Worm (Caenorhabditis elegans) whole organism, L4 larva: ENCODE data around the gene F21D5.7.
A peak's percentile ranks its signal among the peaks of the same experiment; 100 is the strongest.

Experiments used
- F26F4.8 ChIP-seq: fragments of 200-800 bp; sonication (Bioruptor generic); conservative IDR thresholded peaks from 2 replicates; pipeline ENCODE4 v1.3.6; 2022; ENCODE audit warnings: missing genetic modification characterization, missing compliant biosample characterization
- F44E2.7 ChIP-seq: fragments of 200-800 bp; sonication (Bioruptor generic); IDR thresholded peaks from 2 replicates; pipeline ENCODE4 v2.1.2; 2022; ENCODE audit warnings: missing genetic modification characterization, missing compliant biosample characterization
- F49E8.2 ChIP-seq: sonication (generic microtip); optimal IDR thresholded peaks from 2 replicates; lab custom pipeline; 2016; ENCODE audit warnings: missing compliant biosample characterization, mild to moderate bottlenecking, missing genetic modification characterization, borderline replicate concordance
- R02D3.7 ChIP-seq: fragments of 150-350 bp; sonication (generic microtip); optimal IDR thresholded peaks from 3 replicates; lab custom pipeline; 2014; ENCODE audit warnings: missing biosample characterization, missing genetic modification characterization
- T20F7.1 ChIP-seq: fragments of 200-800 bp; sonication (Bioruptor generic); optimal IDR thresholded peaks from 2 replicates; lab custom pipeline; 2018; ENCODE audit warnings: mild to moderate bottlenecking, missing genetic modification characterization, missing compliant biosample characterization
- T26A8.4 ChIP-seq: fragments of 200-800 bp; sonication (Bioruptor generic); IDR thresholded peaks from 2 replicates; pipeline ENCODE4 v1.3.6; 2022; ENCODE audit warnings: missing genetic modification characterization, missing compliant biosample characterization
- aha-1 ChIP-seq: fragments of 150-350 bp; peaks from one replicate; lab custom pipeline; 2014; ENCODE audit warnings: missing biosample characterization, missing genetic modification characterization
- ama-1 ChIP-seq: fragments of 150-350 bp; optimal IDR thresholded peaks from 2 replicates; lab custom pipeline; 2014; ENCODE audit warnings: inconsistent platforms, mixed read lengths
- arid-1 ChIP-seq: fragments of 200-800 bp; sonication (Bioruptor generic); conservative IDR thresholded peaks from 2 replicates; pipeline ENCODE4 v1.3.6; 2022; ENCODE audit warnings: missing genetic modification reagents, missing genetic modification characterization, missing compliant biosample characterization
- ceh-20 ChIP-seq: fragments of 200-800 bp; sonication (Bioruptor generic); IDR thresholded peaks from 2 replicates; pipeline ENCODE4 v1.3.6; 2022; ENCODE audit warnings: missing genetic modification reagents, missing genetic modification characterization, missing compliant biosample characterization
- ceh-28 ChIP-seq: fragments of 150-350 bp; optimal IDR thresholded peaks from 2 replicates; lab custom pipeline; 2014; ENCODE audit warnings: missing biosample characterization, missing genetic modification reagents, missing genetic modification characterization
- ceh-82 ChIP-seq: sonication (generic microtip); optimal IDR thresholded peaks from 2 replicates; lab custom pipeline; 2017; ENCODE audit warnings: missing biosample characterization, missing genetic modification characterization
- ces-1 ChIP-seq: fragments of 150-350 bp; sonication (generic microtip); optimal IDR thresholded peaks from 4 replicates; lab custom pipeline; 2014; ENCODE audit warnings: missing biosample characterization, missing genetic modification reagents, missing genetic modification characterization
- daf-12 ChIP-seq: fragments of 150-350 bp; optimal IDR thresholded peaks from 2 replicates; lab custom pipeline; 2014; ENCODE audit warnings: missing biosample characterization, missing genetic modification reagents, missing genetic modification characterization
- dmd-8 ChIP-seq: fragments of 200-800 bp; sonication (Bioruptor generic); IDR thresholded peaks from 2 replicates; pipeline ENCODE4 v1.3.6; 2022; ENCODE audit warnings: missing genetic modification characterization, missing compliant biosample characterization
- dpl-1 ChIP-seq: fragments of 150-350 bp; optimal IDR thresholded peaks from 2 replicates; lab custom pipeline; 2014; ENCODE audit warnings: missing biosample characterization, missing genetic modification reagents, missing genetic modification characterization
- duxl-1 ChIP-seq: sonication (generic microtip); optimal IDR thresholded peaks from 2 replicates; lab custom pipeline; 2016; ENCODE audit warnings: mild to moderate bottlenecking, missing genetic modification characterization, moderate library complexity, missing compliant biosample characterization; ENCODE audit not compliant: poor library complexity
- dve-1 ChIP-seq: sonication (generic microtip); optimal IDR thresholded peaks from 2 replicates; lab custom pipeline; 2017; ENCODE audit warnings: antibody characterized with exemption, mild to moderate bottlenecking, missing genetic modification characterization, missing compliant biosample characterization; ENCODE audit not compliant: insufficient read depth
- egl-27 ChIP-seq: sonication (generic microtip); optimal IDR thresholded peaks from 3 replicates; lab custom pipeline; 2017; ENCODE audit warnings: missing biosample characterization, missing genetic modification reagents, missing genetic modification characterization
- egl-43 ChIP-seq: fragments of 200-800 bp; sonication (Bioruptor generic); IDR thresholded peaks from 2 replicates; pipeline ENCODE4 v1.3.6; 2022; ENCODE audit warnings: missing genetic modification reagents, missing genetic modification characterization, missing compliant biosample characterization
- gei-8 ChIP-seq: fragments of 200-800 bp; sonication (Bioruptor generic); optimal IDR thresholded peaks from 2 replicates; lab custom pipeline; 2018; ENCODE audit warnings: mild to moderate bottlenecking, missing genetic modification characterization, missing compliant biosample characterization
- hlh-11 ChIP-seq: fragments of 200-800 bp; sonication (Bioruptor generic); optimal IDR thresholded peaks from 2 replicates; lab custom pipeline; 2018; ENCODE audit warnings: mild to moderate bottlenecking, missing genetic modification characterization, missing compliant biosample characterization
- hmg-1.1 ChIP-seq: fragments of 200-800 bp; sonication (Bioruptor generic); IDR thresholded peaks from 2 replicates; pipeline ENCODE4 v1.3.6; 2022; ENCODE audit warnings: missing genetic modification reagents, missing genetic modification characterization, missing compliant biosample characterization
- lim-7 ChIP-seq: fragments of 200-800 bp; sonication (Bioruptor generic); IDR thresholded peaks from 2 replicates; pipeline ENCODE4 v1.3.6; 2022; ENCODE audit warnings: missing genetic modification characterization, missing compliant biosample characterization
- lin-39 ChIP-seq: fragments of 150-350 bp; optimal IDR thresholded peaks from 2 replicates; lab custom pipeline; 2014; ENCODE audit warnings: missing biosample characterization, missing genetic modification reagents, missing genetic modification characterization
- mxl-2 ChIP-seq: fragments of 200-800 bp; sonication (Bioruptor generic); conservative IDR thresholded peaks from 2 replicates; pipeline ENCODE4 v1.3.6; 2022; ENCODE audit warnings: missing genetic modification reagents, missing genetic modification characterization, missing compliant biosample characterization
- nhr-10 ChIP-seq: fragments of 150-350 bp; optimal IDR thresholded peaks from 2 replicates; lab custom pipeline; 2014; ENCODE audit warnings: missing biosample characterization, missing genetic modification characterization
- nhr-102 ChIP-seq: sonication (generic microtip); optimal IDR thresholded peaks from 2 replicates; lab custom pipeline; 2016; ENCODE audit warnings: mild to moderate bottlenecking, missing genetic modification characterization, moderate library complexity, missing compliant biosample characterization
- nhr-25 ChIP-seq: sonication (generic microtip); optimal IDR thresholded peaks from 2 replicates; lab custom pipeline; 2017; ENCODE audit warnings: missing genetic modification characterization, mild to moderate bottlenecking, missing compliant biosample characterization, antibody characterized with exemption, moderate library complexity, borderline replicate concordance; ENCODE audit not compliant: insufficient read depth
- nhr-6 ChIP-seq: fragments of 150-350 bp; optimal IDR thresholded peaks from 2 replicates; lab custom pipeline; 2014; ENCODE audit warnings: missing biosample characterization, missing genetic modification characterization
- set-16 ChIP-seq: fragments of 200-800 bp; sonication (Bioruptor generic); IDR thresholded peaks from 2 replicates; pipeline ENCODE4 v1.3.6; 2022; ENCODE audit warnings: missing genetic modification reagents, missing genetic modification characterization, missing compliant biosample characterization
- skn-1 ChIP-seq: fragments of 150-350 bp; optimal IDR thresholded peaks from 2 replicates; lab custom pipeline; 2014; ENCODE audit warnings: missing biosample characterization, missing genetic modification characterization
- snpc-1.2 ChIP-seq: fragments of 200-800 bp; sonication (Bioruptor generic); IDR thresholded peaks from 2 replicates; pipeline ENCODE4 v1.3.6; 2022; ENCODE audit warnings: missing genetic modification reagents, missing genetic modification characterization, missing compliant biosample characterization
- spr-1 ChIP-seq: sonication (generic microtip); optimal IDR thresholded peaks from 2 replicates; lab custom pipeline; 2016; ENCODE audit warnings: mild to moderate bottlenecking, missing genetic modification characterization, missing compliant biosample characterization
- spr-3 ChIP-seq: fragments of 200-800 bp; sonication (Bioruptor generic); optimal IDR thresholded peaks from 2 replicates; lab custom pipeline; 2018; ENCODE audit warnings: mild to moderate bottlenecking, missing genetic modification characterization, missing compliant biosample characterization
- tra-1 ChIP-seq: fragments of 200-800 bp; sonication (Bioruptor generic); IDR thresholded peaks from 2 replicates; pipeline ENCODE4 v1.3.6; 2022; ENCODE audit warnings: missing genetic modification reagents, missing genetic modification characterization, missing compliant biosample characterization
- unc-62 ChIP-seq, 3 experiments: fragments of 150-350 bp in 1 of 3; sonication (generic microtip); optimal IDR thresholded peaks in 2 of 3; peaks in 1 of 3; 1 replicate in 1 of 3; 2 replicates in 2 of 3; lab custom pipeline; 2014 to 2017; ENCODE audit warnings: missing biosample characterization in 3 of 3, missing genetic modification characterization in 3 of 3, missing genetic modification reagents in 3 of 3, missing genotype in 1 of 3
- zfp-2 ChIP-seq: sonication (generic microtip); optimal IDR thresholded peaks from 2 replicates; lab custom pipeline; 2016; ENCODE audit warnings: mild to moderate bottlenecking, missing genetic modification characterization, missing compliant biosample characterization
- zfp-3 ChIP-seq: fragments of 200-800 bp; sonication (Bioruptor generic); conservative IDR thresholded peaks from 2 replicates; pipeline ENCODE4 v1.3.6; 2022; ENCODE audit warnings: missing genetic modification reagents, missing genetic modification characterization, missing compliant biosample characterization
- zip-11 ChIP-seq: fragments of 200-800 bp; sonication (Bioruptor generic); IDR thresholded peaks from 2 replicates; pipeline ENCODE4 v1.3.6; 2022; ENCODE audit warnings: missing genetic modification characterization, missing compliant biosample characterization
- ztf-11 ChIP-seq: fragments of 150-350 bp; optimal IDR thresholded peaks from 2 replicates; lab custom pipeline; 2014; ENCODE audit warnings: missing biosample characterization, missing genetic modification characterization

The F21D5.7 gene

ce11 chrIV:8729636-8730035, 13.9 kb downstream of the F21D5.7 start (continued):
- TF ChIP-seq dpl-1 (GFP tag; lab: Kevin White, UChicago) (no peak), nhr-102 (peak; percentile 6), set-16 (no peak), aha-1 (tag; lab: Kevin White, UChicago) (peak; percentile 33), zfp-2 (tag; lab: Kevin White, UChicago) (no peak), unc-62 (GFP tag; optimal IDR thresholded peaks at IDR 0.05 in 1 of 2; lab: Kevin White, UChicago) (no peak), unc-62 (tag; optimal IDR thresholded peaks at IDR 0.05; lab: Kevin White, UChicago) (no peak), lim-7 (GFP tag; lab: Robert Waterston, UW) (no peak), daf-12 (no peak), dmd-8 (GFP tag; lab: Robert Waterston, UW) (no peak), egl-27 (tag; lab: Kevin White, UChicago) (no peak), dve-1 (tag; lab: Kevin White, UChicago) (peak; percentile 53), nhr-6 (tag; lab: Kevin White, UChicago) (no peak), lin-39 (no peak), mxl-2 (GFP tag; lab: Robert Waterston, UW) (no peak), ceh-28 (no peak), ama-1 (lab: Kevin White, UChicago) (no peak), egl-43 (no peak), hlh-11 (peak; percentile 60), ceh-20 (GFP tag; lab: Robert Waterston, UW) (no peak), F44E2.7 (no peak), hmg-1.1 (GFP tag; lab: Robert Waterston, UW) (no peak), tra-1 (GFP tag; lab: Robert Waterston, UW) (peak; percentile 53; the same call in 1 of the 2 replicates), R02D3.7 (tag; lab: Kevin White, UChicago) (no peak), zip-11 (no peak), ceh-82 (no peak), gei-8 (no peak), T26A8.4 (GFP tag; lab: Robert Waterston, UW) (no peak), nhr-10 (tag; lab: Kevin White, UChicago) (no peak), nhr-25 (tag; lab: Kevin White, UChicago) (no peak), ztf-11 (tag; lab: Kevin White, UChicago) (no peak), snpc-1.2 (GFP tag; lab: Robert Waterston, UW) (no peak), zfp-3 (GFP tag; lab: Robert Waterston, UW) (no peak), F26F4.8 (no peak), skn-1 (tag; lab: Kevin White, UChicago) (no peak), spr-3 (no peak), duxl-1 (tag; lab: Kevin White, UChicago) (no peak), T20F7.1 (GFP tag; lab: Kevin White, UChicago) (no peak), arid-1 (GFP tag; lab: Robert Waterston, UW) (no peak), ces-1 (GFP tag; lab: Kevin White, UChicago) (no peak), spr-1 (tag; lab: Kevin White, UChicago) (no peak)

- peak; percentile 15 for TF ChIP-seq F49E8.2 (tag; lab: Kevin White, UChicago)
- no peak for TF ChIP-seq lim-7 (GFP tag; lab: Robert Waterston, UW)
Observed at ce11 chrIV:8728122-8728521, 15.4 kb downstream of the F21D5.7 start, which contains the start of gene otub-3. Gene otub-3 (plus strand): TSS chrIV:8728177.
